Fruit fly (Drosophila melanogaster) whole organism, prepupa: ENCODE data around the gene Zmynd8.

Source experiments
- Blimp-1 ChIP-seq: fragments of 200-800 bp; sonication (Bioruptor generic); optimal IDR thresholded peaks from 3 replicates; lab custom pipeline; 2017; ENCODE audit warnings: missing biosample characterization, missing genetic modification characterization, mild to moderate bottlenecking, moderate library complexity, missing genetic modification reagents
- CG10631 ChIP-seq: fragments of 200-800 bp; sonication (Bioruptor generic); optimal IDR thresholded peaks from 2 replicates; lab custom pipeline; 2016; ENCODE audit warnings: missing biosample characterization, missing genetic modification characterization
- CG10669 ChIP-seq: fragments of 200-800 bp; sonication (Bioruptor generic); optimal IDR thresholded peaks from 3 replicates; lab custom pipeline; 2018; ENCODE audit warnings: missing biosample characterization, mild to moderate bottlenecking, missing genetic modification characterization, moderate library complexity
- CG11294 ChIP-seq: fragments of 200-800 bp; sonication (Bioruptor generic); IDR thresholded peaks from 2 replicates; pipeline ENCODE4 v1.3.6; 2022; ENCODE audit warnings: missing biosample characterization, missing genetic modification characterization
- CG11902 ChIP-seq: fragments of 200-800 bp; sonication (Bioruptor generic); optimal IDR thresholded peaks from 3 replicates; lab custom pipeline; 2016; ENCODE audit warnings: missing biosample characterization, missing genetic modification characterization
- CG15336 ChIP-seq: fragments of 200-800 bp; sonication (Bioruptor generic); IDR thresholded peaks from 2 replicates; pipeline ENCODE4 v1.3.6; 2022; ENCODE audit warnings: missing biosample characterization, missing genetic modification characterization
- CG1621 ChIP-seq: fragments of 200-800 bp; sonication (Bioruptor generic); optimal IDR thresholded peaks from 3 replicates; lab custom pipeline; 2018; ENCODE audit warnings: missing biosample characterization, mild to moderate bottlenecking, missing genetic modification characterization
- CG16779 ChIP-seq: fragments of 200-800 bp; sonication (Bioruptor generic); optimal IDR thresholded peaks from 3 replicates; lab custom pipeline; 2017; ENCODE audit warnings: missing biosample characterization, mild to moderate bottlenecking, missing genetic modification characterization
- CG31627 ChIP-seq: fragments of 200-800 bp; sonication (Bioruptor generic); optimal IDR thresholded peaks from 3 replicates; lab custom pipeline; 2016; ENCODE audit warnings: missing biosample characterization, missing genetic modification characterization
- CG34406 ChIP-seq: fragments of 200-800 bp; sonication (Bioruptor generic); optimal IDR thresholded peaks from 3 replicates; lab custom pipeline; 2016; ENCODE audit warnings: missing biosample characterization, missing genetic modification characterization
- CG3919 ChIP-seq: fragments of 200-800 bp; sonication (Bioruptor generic); optimal IDR thresholded peaks from 3 replicates; lab custom pipeline; 2016; ENCODE audit warnings: missing biosample characterization, missing genetic modification characterization
- CG4318 ChIP-seq: fragments of 200-800 bp; sonication (Bioruptor generic); optimal IDR thresholded peaks from 3 replicates; lab custom pipeline; 2017; ENCODE audit warnings: missing biosample characterization, mild to moderate bottlenecking, missing genetic modification characterization
- CG6276 ChIP-seq: fragments of 200-800 bp; sonication (Bioruptor generic); optimal IDR thresholded peaks from 2 replicates; lab custom pipeline; 2017; ENCODE audit warnings: missing biosample characterization, mild to moderate bottlenecking, missing genetic modification characterization
- CG6792 ChIP-seq: fragments of 200-800 bp; sonication (Bioruptor generic); optimal IDR thresholded peaks from 3 replicates; lab custom pipeline; 2016; ENCODE audit warnings: missing biosample characterization, missing genetic modification characterization
- CG6808 ChIP-seq: fragments of 200-800 bp; sonication (Bioruptor generic); optimal IDR thresholded peaks from 3 replicates; lab custom pipeline; 2017; ENCODE audit warnings: missing biosample characterization, missing genetic modification characterization, mild to moderate bottlenecking, moderate library complexity, missing genetic modification reagents
- CG6854 ChIP-seq: fragments of 200-800 bp; sonication (Bioruptor generic); optimal IDR thresholded peaks from 2 replicates; lab custom pipeline; 2017; ENCODE audit warnings: missing biosample characterization, mild to moderate bottlenecking, missing genetic modification characterization
- CG8319 ChIP-seq: fragments of 200-800 bp; sonication (Bioruptor generic); optimal IDR thresholded peaks from 3 replicates; lab custom pipeline; 2016; ENCODE audit warnings: missing biosample characterization, missing genetic modification characterization
- CG8632 ChIP-seq: fragments of 200-800 bp; sonication (Bioruptor generic); optimal IDR thresholded peaks from 3 replicates; lab custom pipeline; 2016; ENCODE audit warnings: missing biosample characterization, missing genetic modification characterization
- Eip75B ChIP-seq: fragments of 200-800 bp; sonication (Bioruptor generic); optimal IDR thresholded peaks from 3 replicates; lab custom pipeline; 2016; ENCODE audit warnings: missing biosample characterization, missing genetic modification characterization
- Eip78C ChIP-seq: fragments of 200-800 bp; sonication (Bioruptor generic); peaks from one replicate; lab custom pipeline; 2016; ENCODE audit warnings: missing biosample characterization, missing genetic modification characterization
- Ets96B ChIP-seq: fragments of 200-800 bp; optimal IDR thresholded peaks from 2 replicates; lab custom pipeline; 2019; ENCODE audit warnings: missing biosample characterization, mild to moderate bottlenecking, missing genetic modification characterization, moderate library complexity
- Hr38 ChIP-seq: sonication (Bioruptor generic); optimal IDR thresholded peaks from 2 replicates; lab custom pipeline; 2016; ENCODE audit warnings: missing biosample characterization, missing genetic modification characterization
- Hr39 ChIP-seq: fragments of 200-800 bp; sonication (Bioruptor generic); optimal IDR thresholded peaks from 2 replicates; lab custom pipeline; 2016; ENCODE audit warnings: missing biosample characterization, missing genetic modification characterization
- Hr4 ChIP-seq: fragments of 200-800 bp; sonication (Bioruptor generic); optimal IDR thresholded peaks from 3 replicates; lab custom pipeline; 2016; ENCODE audit warnings: missing biosample characterization, missing genetic modification characterization
- Lpt ChIP-seq: fragments of 200-800 bp; sonication (Bioruptor generic); optimal IDR thresholded peaks from 3 replicates; lab custom pipeline; 2016; ENCODE audit warnings: missing biosample characterization, missing genetic modification characterization
- Met ChIP-seq: fragments of 200-800 bp; sonication (Bioruptor generic); optimal IDR thresholded peaks from 3 replicates; lab custom pipeline; 2016; ENCODE audit warnings: missing biosample characterization, missing genetic modification characterization
- OdsH ChIP-seq: fragments of 200-800 bp; sonication (Bioruptor generic); optimal IDR thresholded peaks from 3 replicates; lab custom pipeline; 2016; ENCODE audit warnings: missing biosample characterization, missing genetic modification characterization
- Sox102F ChIP-seq: fragments of 200-800 bp; sonication (Bioruptor generic); optimal IDR thresholded peaks from 2 replicates; lab custom pipeline; 2016; ENCODE audit warnings: missing biosample characterization, mild to moderate bottlenecking, missing genetic modification characterization
- Sox14 ChIP-seq: fragments of 200-800 bp; sonication (Bioruptor generic); optimal IDR thresholded peaks from 3 replicates; lab custom pipeline; 2016; ENCODE audit warnings: missing biosample characterization, missing genetic modification characterization
- Sox15 ChIP-seq: fragments of 200-800 bp; sonication (Bioruptor generic); optimal IDR thresholded peaks from 3 replicates; lab custom pipeline; 2016; ENCODE audit warnings: missing biosample characterization, missing genetic modification characterization
- achi ChIP-seq: fragments of 200-800 bp; sonication (Bioruptor generic); optimal IDR thresholded peaks from 3 replicates; lab custom pipeline; 2016; ENCODE audit warnings: missing biosample characterization, missing genetic modification characterization
- acj6 ChIP-seq: fragments of 200-800 bp; sonication (Bioruptor generic); optimal IDR thresholded peaks from 3 replicates; lab custom pipeline; 2016; ENCODE audit warnings: missing biosample characterization, missing genetic modification characterization
- dac ChIP-seq: fragments of 200-800 bp; sonication (Bioruptor generic); optimal IDR thresholded peaks from 2 replicates; lab custom pipeline; 2017; ENCODE audit warnings: missing biosample characterization, mild to moderate bottlenecking, missing genetic modification characterization
- dsx ChIP-seq: fragments of 200-800 bp; optimal IDR thresholded peaks from 3 replicates; lab custom pipeline; 2019; ENCODE audit warnings: missing biosample characterization, mild to moderate bottlenecking, missing genetic modification characterization, moderate library complexity; ENCODE audit not compliant: poor library complexity, severe bottlenecking
- esn ChIP-seq: fragments of 200-800 bp; sonication (Bioruptor generic); optimal IDR thresholded peaks from 2 replicates; lab custom pipeline; 2016; ENCODE audit warnings: missing biosample characterization, mild to moderate bottlenecking, missing genetic modification characterization, moderate library complexity
- fd59A ChIP-seq: fragments of 200-800 bp; sonication (Bioruptor generic); optimal IDR thresholded peaks from 2 replicates; lab custom pipeline; 2017; ENCODE audit warnings: missing biosample characterization, mild to moderate bottlenecking, missing genetic modification characterization, missing genetic modification reagents
- fd85E ChIP-seq: fragments of 200-800 bp; sonication (Bioruptor generic); optimal IDR thresholded peaks from 3 replicates; lab custom pipeline; 2016; ENCODE audit warnings: missing biosample characterization, missing genetic modification characterization
- fkh ChIP-seq: fragments of 200-800 bp; sonication (Bioruptor generic); optimal IDR thresholded peaks from 3 replicates; lab custom pipeline; 2017; ENCODE audit warnings: missing biosample characterization, mild to moderate bottlenecking, missing genetic modification characterization, moderate library complexity
- lz ChIP-seq: fragments of 200-800 bp; sonication (Bioruptor generic); optimal IDR thresholded peaks from 3 replicates; lab custom pipeline; 2016; ENCODE audit warnings: missing biosample characterization, missing genetic modification characterization
- net ChIP-seq: fragments of 200-800 bp; sonication (Bioruptor generic); optimal IDR thresholded peaks from 3 replicates; lab custom pipeline; 2016; ENCODE audit warnings: missing biosample characterization, missing genetic modification characterization
- pdm3 ChIP-seq: fragments of 200-800 bp; sonication (Bioruptor generic); optimal IDR thresholded peaks from 3 replicates; lab custom pipeline; 2016; ENCODE audit warnings: missing biosample characterization, missing genetic modification characterization
- salr ChIP-seq, 2 experiments: fragments of 200-800 bp; sonication (Bioruptor generic); optimal IDR thresholded peaks; 3 replicates each; lab custom pipeline; 2016 to 2018; ENCODE audit warnings: missing biosample characterization in 2 of 2, missing genetic modification characterization in 2 of 2, mild to moderate bottlenecking in 1 of 2
- spab ChIP-seq: fragments of 200-800 bp; sonication (Bioruptor generic); optimal IDR thresholded peaks from 2 replicates; lab custom pipeline; 2017; ENCODE audit warnings: missing biosample characterization, mild to moderate bottlenecking, missing genetic modification characterization, missing genetic modification reagents
- ss ChIP-seq, 2 experiments: fragments of 200-800 bp; sonication (Bioruptor generic); optimal IDR thresholded peaks; 2 replicates in 1 of 2; 3 replicates in 1 of 2; lab custom pipeline; 2017 to 2018; ENCODE audit warnings: mild to moderate bottlenecking in 2 of 2, missing biosample characterization in 2 of 2, missing genetic modification characterization in 2 of 2, moderate library complexity in 1 of 2
- svp ChIP-seq: fragments of 200-800 bp; sonication (Bioruptor generic); peaks from one replicate; lab custom pipeline; 2016; ENCODE audit warnings: missing biosample characterization, missing genetic modification characterization
- topi ChIP-seq: fragments of 200-800 bp; sonication (Bioruptor generic); optimal IDR thresholded peaks from 3 replicates; lab custom pipeline; 2016; ENCODE audit warnings: missing biosample characterization, missing genetic modification characterization
- vri ChIP-seq: fragments of 200-800 bp; sonication (Bioruptor generic); optimal IDR thresholded peaks from 3 replicates; lab custom pipeline; 2016; ENCODE audit warnings: missing biosample characterization, mild to moderate bottlenecking, missing genetic modification characterization

Zmynd8 gene

DNA sequence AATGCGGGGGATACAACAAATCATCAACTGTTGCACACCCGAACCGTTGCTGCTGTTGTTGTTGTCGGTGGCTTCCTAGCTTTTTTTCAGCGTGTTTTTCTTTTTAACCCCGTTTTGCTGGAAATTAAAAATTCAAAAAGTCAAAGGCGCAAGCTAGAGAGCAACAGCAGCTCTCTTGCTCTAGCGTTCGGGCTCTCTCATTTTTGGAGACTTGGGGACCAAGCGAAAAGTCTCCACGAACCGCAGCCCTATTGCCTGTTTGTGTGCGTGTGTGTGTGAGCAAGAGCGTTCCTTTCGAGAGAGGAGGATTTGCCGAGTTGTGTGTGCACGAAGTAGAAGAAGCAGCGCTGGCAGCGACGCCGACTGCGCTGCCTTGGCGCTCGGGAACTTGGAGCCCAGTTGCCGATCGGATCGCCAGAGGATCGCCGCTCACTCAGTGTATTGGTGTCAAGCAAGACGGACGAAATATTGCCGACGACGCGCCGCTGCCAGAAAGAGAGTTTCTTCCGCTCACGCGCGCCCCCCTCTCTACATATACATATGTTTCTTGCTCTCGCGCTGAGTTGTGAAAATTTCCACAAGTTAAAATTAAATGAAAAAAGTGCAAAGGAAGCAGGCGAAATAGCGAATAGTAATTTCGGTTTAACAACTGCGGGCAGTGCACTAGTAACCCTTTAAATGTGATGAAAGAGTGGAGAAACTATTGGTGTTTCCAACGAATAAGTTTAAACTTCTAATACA is 55.5 kb downstream of the Zmynd8 start (continued):
- TF ChIP-seq CG10631 (peak; percentile 8), Hr39 (GFP tag; lab: Kevin White, UChicago) (no peak), Eip78C (GFP tag; lab: Kevin White, UChicago) (peak; percentile 76), Blimp-1 (GFP tag; lab: Kevin White, UChicago) (no peak), Sox102F (GFP tag; lab: Kevin White, UChicago) (peak; percentile 35), CG11294 (no peak), esn (GFP tag; lab: Kevin White, UChicago) (peak; percentile 27), salr (GFP tag; optimal IDR thresholded peaks at IDR 0.05; lab: Kevin White, UChicago) (no peak), Ets96B (tag; lab: Kevin White, UChicago) (no peak)

DNA sequence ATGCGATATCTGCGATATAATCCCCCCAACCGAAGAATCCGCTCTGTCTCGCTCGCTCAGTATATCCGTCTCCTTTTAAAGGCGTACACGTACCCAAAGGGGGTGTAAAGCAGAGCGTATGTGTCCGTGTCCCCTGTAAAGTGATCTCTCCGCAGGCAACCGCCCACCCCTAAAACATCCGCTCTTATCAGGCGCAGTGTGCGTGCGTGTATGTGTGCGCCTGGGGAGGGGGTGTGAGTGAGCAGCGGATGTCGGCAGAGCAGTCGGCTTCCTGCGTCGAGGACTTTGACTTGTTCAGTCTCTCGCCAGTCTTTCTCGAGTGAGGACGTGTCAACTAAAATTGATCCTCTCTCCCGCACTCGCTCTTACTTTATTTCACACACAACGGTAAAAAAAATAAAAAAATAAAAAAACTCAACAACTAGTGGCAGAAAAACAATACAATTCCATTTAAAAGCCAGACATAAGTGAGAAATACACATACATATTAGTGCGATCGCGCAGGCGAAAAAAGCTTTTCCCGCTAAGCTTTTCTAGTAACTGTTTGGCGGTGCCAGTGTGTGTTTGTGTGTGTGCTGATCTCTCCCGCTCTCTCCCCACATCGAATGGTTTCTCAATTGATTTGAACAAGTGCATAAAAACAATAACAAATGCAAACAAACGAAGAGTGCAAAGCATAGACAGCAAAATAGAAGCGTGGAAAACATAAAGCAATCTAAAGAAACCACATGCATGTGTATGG is 56.4 kb downstream of the Zmynd8 start:
- peak; percentile 10 for TF ChIP-seq lz (GFP tag; lab: Kevin White, UChicago)
- peak; percentile 56 for TF ChIP-seq fkh (GFP tag; lab: Kevin White, UChicago)
- TF ChIP-seq fd59A (GFP tag; lab: Kevin White, UChicago), result peak; percentile 2
- peak; percentile 79 for TF ChIP-seq CG6808
- TF ChIP-seq CG31627 (GFP tag; lab: Kevin White, UChicago), result no peak
- TF ChIP-seq CG1621, result peak; percentile 84
- TF ChIP-seq fd85E (GFP tag; lab: Kevin White, UChicago), result no peak
- peak; percentile 16 for TF ChIP-seq CG6792 (GFP tag; lab: Kevin White, UChicago)
- TF ChIP-seq achi (GFP tag; lab: Kevin White, UChicago), result no peak
- TF ChIP-seq pdm3 (GFP tag; lab: Kevin White, UChicago), result no peak
- TF ChIP-seq CG15336 (GFP tag; lab: Robert Waterston, UW), result peak; percentile 41; the same call in 1 of the 2 replicates
- TF ChIP-seq net, result no peak
- TF ChIP-seq CG8632 (GFP tag; lab: Kevin White, UChicago), result no peak
- no peak for TF ChIP-seq CG3919 (GFP tag; lab: Kevin White, UChicago)
- peak; percentile 46 for TF ChIP-seq spab (GFP tag; lab: Kevin White, UChicago)
- peak; percentile 11 for TF ChIP-seq vri (GFP tag; lab: Kevin White, UChicago)
- TF ChIP-seq CG11294, result no peak
- TF ChIP-seq svp (GFP tag; lab: Kevin White, UChicago), result peak; percentile 79
- TF ChIP-seq CG4318 (GFP tag; lab: Kevin White, UChicago), result no peak
- no peak for TF ChIP-seq Sox102F (GFP tag; lab: Kevin White, UChicago)
- TF ChIP-seq Sox15, result no peak
- TF ChIP-seq CG10669 (GFP tag; lab: Kevin White, UChicago), result peak; percentile 24
- peak; percentile 52 for TF ChIP-seq Sox14 (GFP tag; lab: Kevin White, UChicago)
- TF ChIP-seq CG6854, result peak; percentile 91
- TF ChIP-seq CG8319 (GFP tag; lab: Kevin White, UChicago), result no peak
- TF ChIP-seq Blimp-1 (GFP tag; lab: Kevin White, UChicago), result peak; percentile 29
- TF ChIP-seq salr (GFP tag; optimal IDR thresholded peaks at IDR 0.05; lab: Kevin White, UChicago), result peak in 1 of 2 experiments; percentile 40
- TF ChIP-seq topi, result no peak
- TF ChIP-seq Met (GFP tag; lab: Kevin White, UChicago), result no peak
- peak; percentile 37 for TF ChIP-seq dsx
- TF ChIP-seq CG10631, result no peak
- TF ChIP-seq Lpt (GFP tag; lab: Kevin White, UChicago), result no peak
- TF ChIP-seq OdsH (GFP tag; lab: Kevin White, UChicago), result no peak
- no peak for TF ChIP-seq Hr4 (GFP tag; lab: Kevin White, UChicago)
- no peak for TF ChIP-seq acj6 (GFP tag; lab: Kevin White, UChicago)
- TF ChIP-seq Hr38 (GFP tag; lab: Kevin White, UChicago), result no peak
- TF ChIP-seq CG34406 (GFP tag; lab: Kevin White, UChicago), result no peak
- TF ChIP-seq CG11902 (GFP tag; lab: Kevin White, UChicago), result no peak
- no peak for TF ChIP-seq dac (GFP tag; lab: Kevin White, UChicago)
- no peak for TF ChIP-seq CG16779 (tag; lab: Kevin White, UChicago)
- peak; percentile 9 for TF ChIP-seq Eip75B
- peak; percentile 85 to 89 for TF ChIP-seq ss (GFP tag; optimal IDR thresholded peaks at IDR 0.05; lab: Kevin White, UChicago)
- TF ChIP-seq CG6276, result no peak
